5 fruit fly cellular contexts compared by ENCODE assay signal in the genomic region with DNA sequence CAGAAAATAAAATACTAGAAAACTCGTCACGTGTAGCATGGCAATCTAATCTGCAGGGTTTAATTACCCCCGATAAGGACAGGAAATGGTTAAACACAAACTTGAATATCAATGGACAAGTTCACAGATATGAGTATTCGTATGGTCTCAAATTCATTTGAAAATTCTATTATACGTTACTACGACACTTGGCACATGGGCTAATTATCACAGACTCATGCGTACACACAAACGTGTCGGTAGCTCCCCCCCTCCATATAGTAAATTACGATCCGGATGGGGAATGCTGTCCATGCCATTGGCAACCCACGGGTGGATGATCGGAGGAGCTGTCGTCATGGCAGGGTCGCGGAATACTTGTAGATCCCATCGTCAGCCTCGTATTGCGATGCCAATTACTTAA.
TF ChIP-seq lines count a peak whose summit lies in the region.

No protein-coding gene starts in this region.

- no peak for TF ChIP-seq CTCF in whole organism, embryonic (GFP tag; optimal IDR thresholded peaks at IDR 0.05; lab: Kevin White, UChicago)

TF ChIP-seq in whole organism, adult, 20 proteins besides CTCF, POLR2A, EP300 and RAD21 (continues in another document):
- TF ChIP-seq kay (GFP tag; lab: Kevin White, UChicago; ENCODE audit: borderline replicate concordance) (peak; percentile 77), CG5204 (GFP tag; optimal IDR thresholded peaks at IDR 0.05; lab: Kevin White, UChicago) (no peak), ovo (GFP tag; optimal IDR thresholded peaks at IDR 0.05; lab: Kevin White, UChicago) (no peak), tj (GFP tag; optimal IDR thresholded peaks at IDR 0.05; lab: Kevin White, UChicago) (no peak), pad (GFP tag; optimal IDR thresholded peaks at IDR 0.05; lab: Kevin White, UChicago) (no peak), CG1620 (GFP tag; optimal IDR thresholded peaks at IDR 0.05; lab: Kevin White, UChicago) (no peak), CG7045 (GFP tag; optimal IDR thresholded peaks at IDR 0.05; lab: Kevin White, UChicago) (no peak), bab1 (GFP tag; optimal IDR thresholded peaks at IDR 0.05; lab: Kevin White, UChicago) (no peak), toe (GFP tag; optimal IDR thresholded peaks at IDR 0.05; lab: Kevin White, UChicago) (no peak), CG12768 (GFP tag; optimal IDR thresholded peaks at IDR 0.05; lab: Kevin White, UChicago) (no peak), CG7101 (tag; optimal IDR thresholded peaks at IDR 0.05; lab: Kevin White, UChicago) (no peak), Clk (GFP tag; optimal IDR thresholded peaks at IDR 0.05; lab: Kevin White, UChicago) (no peak), CG11617 (GFP tag; optimal IDR thresholded peaks at IDR 0.05; lab: Kevin White, UChicago) (no peak), Hr96 (GFP tag; optimal IDR thresholded peaks at IDR 0.05; lab: Kevin White, UChicago) (no peak), CG14711 (tag; optimal IDR thresholded peaks at IDR 0.05; lab: Kevin White, UChicago) (no peak), cnc (optimal IDR thresholded peaks at IDR 0.05; lab: Kevin White, UChicago) (no peak), cic (GFP tag; optimal IDR thresholded peaks at IDR 0.05; lab: Kevin White, UChicago) (peak; percentile 90), Mnt (GFP tag; optimal IDR thresholded peaks at IDR 0.05; lab: Kevin White, UChicago) (peak; percentile 76)

TF ChIP-seq in whole organism, embryonic, 481 proteins besides CTCF, POLR2A, EP300 and RAD21 (continues in another document):
- TF ChIP-seq Med (GFP tag; lab: Kevin White, UChicago), result no peak
- no peak for TF ChIP-seq Hand (GFP tag; optimal IDR thresholded peaks at IDR 0.05; lab: Kevin White, UChicago)
- TF ChIP-seq CG9215 (GFP tag; IDR thresholded peaks at IDR 0.05; lab: Robert Waterston, UW), result no peak
- TF ChIP-seq CG3163 (GFP tag; optimal IDR thresholded peaks at IDR 0.05; lab: Kevin White, UChicago), result no peak
- TF ChIP-seq D (optimal IDR thresholded peaks at IDR 0.05; lab: Kevin White, UChicago), result no peak
- TF ChIP-seq D (GFP tag; optimal IDR thresholded peaks at IDR 0.05; lab: Kevin White, UChicago), result no peak
- no peak for TF ChIP-seq insv (GFP tag; optimal IDR thresholded peaks at IDR 0.05; lab: Kevin White, UChicago)
- TF ChIP-seq Six4 (GFP tag; optimal IDR thresholded peaks at IDR 0.05; lab: Kevin White, UChicago), result no peak
- no peak for TF ChIP-seq D19B (GFP tag; optimal IDR thresholded peaks at IDR 0.05; lab: Kevin White, UChicago)
- 0 out of 3 replicates have a peak, but pooled peaks have one; percentile 20 for TF ChIP-seq z (GFP tag; IDR thresholded peaks at IDR 0.05; lab: Robert Waterston, UW)
- no peak for TF ChIP-seq tio (GFP tag; optimal IDR thresholded peaks at IDR 0.05; lab: Kevin White, UChicago)
- no peak for TF ChIP-seq Hr39 (optimal IDR thresholded peaks at IDR 0.05; lab: Kevin White, UChicago)
- TF ChIP-seq CG14965 (GFP tag; optimal IDR thresholded peaks at IDR 0.05; lab: Kevin White, UChicago; ENCODE audit: borderline replicate concordance), result no peak
- TF ChIP-seq ap (GFP tag; IDR thresholded peaks at IDR 0.05; lab: Robert Waterston, UW), result no peak
- TF ChIP-seq onecut (GFP tag; IDR thresholded peaks at IDR 0.05; lab: Robert Waterston, UW), result no peak
- TF ChIP-seq GATAe (GFP tag; conservative IDR thresholded peaks at IDR 0.05; lab: Robert Waterston, UW), result peak; percentile 89
- TF ChIP-seq sim (GFP tag; IDR thresholded peaks at IDR 0.05; lab: Robert Waterston, UW), result no peak
- TF ChIP-seq CG17912 (GFP tag; optimal IDR thresholded peaks at IDR 0.05; lab: Kevin White, UChicago), result no peak
- TF ChIP-seq vvl (GFP tag; IDR thresholded peaks at IDR 0.05; lab: Robert Waterston, UW), result no peak

TF ChIP-seq in whole organism, prepupa, 60 proteins besides CTCF, POLR2A, EP300 and RAD21:
- TF ChIP-seq vri (GFP tag; optimal IDR thresholded peaks at IDR 0.05; lab: Kevin White, UChicago) (peak; percentile 50), CG31627 (GFP tag; optimal IDR thresholded peaks at IDR 0.05; lab: Kevin White, UChicago) (no peak)

TF ChIP-seq in whole organism, pupa, 21 proteins besides CTCF, POLR2A, EP300 and RAD21:
- TF ChIP-seq Ets98B (GFP tag; IDR thresholded peaks at IDR 0.05; lab: Robert Waterston, UW) (no peak), CG17806 (tag; optimal IDR thresholded peaks at IDR 0.05; lab: Kevin White, UChicago) (no peak), CG15710 (tag; optimal IDR thresholded peaks at IDR 0.05; lab: Kevin White, UChicago) (no peak), CG32121 (GFP tag; IDR thresholded peaks at IDR 0.05; lab: Robert Waterston, UW) (peak; percentile 60; the same call in 1 of the 2 replicates), Pif1B (GFP tag; optimal IDR thresholded peaks at IDR 0.05; lab: Kevin White, UChicago) (no peak), D1 (tag; optimal IDR thresholded peaks at IDR 0.05; lab: Kevin White, UChicago) (no peak), rn (GFP tag; IDR thresholded peaks at IDR 0.05; lab: Robert Waterston, UW) (no peak)
TF ChIP-seq in whole organism, pupa: peak in this region for 1.

TF ChIP-seq in whole organism, wandering third instar larva, 38 proteins besides CTCF, POLR2A, EP300 and RAD21:
- TF ChIP-seq dmrt93B (GFP tag; optimal IDR thresholded peaks at IDR 0.05; lab: Kevin White, UChicago) (no peak), br (GFP tag; optimal IDR thresholded peaks at IDR 0.05; lab: Kevin White, UChicago) (peak; percentile 28)
